Fruit fly (Drosophila melanogaster): ENCODE measurements around the gene kmr.

dm6 chr3R:13767239-13767638 is 52.2 kb downstream of the kmr start, which contains the start of gene Cht5:
- TF ChIP-seq Crg-1 (GFP tag; optimal IDR thresholded peaks at IDR 0.05), result no peak
- TF ChIP-seq Hr96 (GFP tag; optimal IDR thresholded peaks at IDR 0.05), result no peak
- no peak for TF ChIP-seq CG11617 (GFP tag; optimal IDR thresholded peaks at IDR 0.05)
- TF ChIP-seq kay (GFP tag; ENCODE audit: borderline replicate concordance), result no peak

All from whole organism, adult.